1 fruit fly cellular context compared by ENCODE assay signal in genomic region chr3R:11435537-11436234, dm6.
A peak's percentile ranks its signal among the peaks of the same experiment; 100 is the strongest.
TF ChIP-seq lines count a peak whose summit lies in the region.

TSS of gene Exd2 (minus strand) at chr3R:11435703.
TSS of gene CG5281 (plus strand) at chr3R:11435850.

TF ChIP-seq in whole organism, embryonic, 481 proteins besides CTCF, POLR2A, EP300 and RAD21 (continued from another document and continues in another):
- TF ChIP-seq zf30C (GFP tag; optimal IDR thresholded peaks at IDR 0.05; lab: Kevin White, UChicago) (no peak), chif (GFP tag; optimal IDR thresholded peaks at IDR 0.05; lab: Kevin White, UChicago) (peak; percentile 41 to 59), CG33213 (GFP tag; optimal IDR thresholded peaks at IDR 0.05; lab: Kevin White, UChicago) (peak; percentile 58), CG1647 (GFP tag; optimal IDR thresholded peaks at IDR 0.05; lab: Kevin White, UChicago) (peak; percentile 46), CG9609 (GFP tag; optimal IDR thresholded peaks at IDR 0.05; lab: Kevin White, UChicago) (peak; percentile 37), CG15514 (GFP tag; optimal IDR thresholded peaks at IDR 0.05; lab: Kevin White, UChicago) (peak; percentile 74), Oli (tag; optimal IDR thresholded peaks at IDR 0.05; lab: Kevin White, UChicago) (peak; percentile 48), CG30403 (GFP tag; optimal IDR thresholded peaks at IDR 0.05; lab: Kevin White, UChicago) (peak; percentile 68), CG11093 (GFP tag; IDR thresholded peaks at IDR 0.05; lab: Robert Waterston, UW) (no peak), CG14710 (tag; optimal IDR thresholded peaks at IDR 0.05; lab: Kevin White, UChicago) (peak; percentile 94), knrl (GFP tag; IDR thresholded peaks at IDR 0.05; lab: Robert Waterston, UW; ENCODE audit: partially characterized antibody) (peak; percentile 55), Ets65A (GFP tag; lab: Kevin White, UChicago) (peak; percentile 96), Sin3A (optimal IDR thresholded peaks at IDR 0.05; lab: Kevin White, UChicago) (peak; percentile 86), CG14014 (GFP tag; IDR thresholded peaks at IDR 0.05; lab: Robert Waterston, UW) (no peak), CG31388 (GFP tag; optimal IDR thresholded peaks at IDR 0.05; lab: Kevin White, UChicago) (no peak), Usf (GFP tag; optimal IDR thresholded peaks at IDR 0.05; lab: Kevin White, UChicago) (no peak), CG1603 (tag; optimal IDR thresholded peaks at IDR 0.05; lab: Kevin White, UChicago) (peak; percentile 68), Poxn (GFP tag; IDR thresholded peaks at IDR 0.05; lab: Robert Waterston, UW) (no peak), otp (GFP tag; IDR thresholded peaks at IDR 0.05; lab: Robert Waterston, UW) (0 out of 3 replicates have a peak, but pooled peaks have one; percentile 7), kay (GFP tag; optimal IDR thresholded peaks at IDR 0.05; lab: Kevin White, UChicago) (peak; percentile 46), D19B (GFP tag; optimal IDR thresholded peaks at IDR 0.05; lab: Kevin White, UChicago) (no peak), CG4424 (GFP tag; optimal IDR thresholded peaks at IDR 0.05; lab: Kevin White, UChicago) (peak; percentile 43), CG4404 (GFP tag; IDR thresholded peaks at IDR 0.05; lab: Robert Waterston, UW) (no peak), Lhr (GFP tag; optimal IDR thresholded peaks at IDR 0.05; lab: Kevin White, UChicago) (peak; percentile 64), disco-r (GFP tag; optimal IDR thresholded peaks at IDR 0.05; lab: Kevin White, UChicago) (peak; percentile 15), Elba2 (GFP tag; optimal IDR thresholded peaks at IDR 0.05; lab: Kevin White, UChicago) (peak; percentile 20), CG9817 (tag; optimal IDR thresholded peaks at IDR 0.05; lab: Kevin White, UChicago) (peak; percentile 50), CG17385 (GFP tag; optimal IDR thresholded peaks at IDR 0.05; lab: Kevin White, UChicago) (peak; percentile 62), CG33557 (GFP tag; optimal IDR thresholded peaks at IDR 0.05; lab: Kevin White, UChicago) (peak; percentile 66), CG10209 (GFP tag; optimal IDR thresholded peaks at IDR 0.05; lab: Kevin White, UChicago) (peak; percentile 42), Gsc (GFP tag; IDR thresholded peaks at IDR 0.05; lab: Robert Waterston, UW) (no peak), Bteb2 (GFP tag; optimal IDR thresholded peaks at IDR 0.05; lab: Kevin White, UChicago) (peak; percentile 46), ERR (GFP tag; optimal IDR thresholded peaks at IDR 0.05; lab: Kevin White, UChicago) (peak; percentile 37), CG12104 (GFP tag; optimal IDR thresholded peaks at IDR 0.05; lab: Kevin White, UChicago) (no peak), CG15073 (GFP tag; optimal IDR thresholded peaks at IDR 0.05; lab: Kevin White, UChicago) (no peak), BEAF-32 (GFP tag; optimal IDR thresholded peaks at IDR 0.05; lab: Kevin White, UChicago) (peak; percentile 63), CG8765 (GFP tag; IDR thresholded peaks at IDR 0.05; lab: Robert Waterston, UW) (no peak), CG8478 (optimal IDR thresholded peaks at IDR 0.05; lab: Kevin White, UChicago) (no peak), her (GFP tag; optimal IDR thresholded peaks at IDR 0.05; lab: Kevin White, UChicago) (peak; percentile 24), Spps (tag; optimal IDR thresholded peaks at IDR 0.05; lab: Kevin White, UChicago) (peak; percentile 18), CG14050 (GFP tag; IDR thresholded peaks at IDR 0.05; lab: Robert Waterston, UW) (0 out of 3 replicates have a peak, but pooled peaks have one; percentile 23), NFAT (GFP tag; IDR thresholded peaks at IDR 0.05; lab: Robert Waterston, UW) (no peak), Bdp1 (GFP tag; optimal IDR thresholded peaks at IDR 0.05; lab: Kevin White, UChicago) (peak; percentile 27), CG13424 (tag; optimal IDR thresholded peaks at IDR 0.05; lab: Kevin White, UChicago) (peak; percentile 66), ems (GFP tag; optimal IDR thresholded peaks at IDR 0.05; lab: Kevin White, UChicago) (no peak), ab (GFP tag; optimal IDR thresholded peaks at IDR 0.05; lab: Kevin White, UChicago) (no peak), CG3065 (GFP tag; optimal IDR thresholded peaks at IDR 0.05; lab: Kevin White, UChicago) (no peak), CG17912 (GFP tag; optimal IDR thresholded peaks at IDR 0.05; lab: Kevin White, UChicago) (peak; percentile 61), CG43689 (GFP tag; IDR thresholded peaks at IDR 0.05; lab: Robert Waterston, UW) (no peak), CG13287 (GFP tag; IDR thresholded peaks at IDR 0.05; lab: Robert Waterston, UW; ENCODE audit: partially characterized antibody) (peak; percentile 54; the same call in 1 of the 2 replicates), Atf6 (GFP tag; IDR thresholded peaks at IDR 0.05; lab: Robert Waterston, UW) (peak; percentile 17; the same call in 1 of the 2 replicates), dysf (GFP tag; IDR thresholded peaks at IDR 0.05; lab: Robert Waterston, UW) (peak; percentile 38; the same call in 1 of the 3 replicates), CG13894 (tag; optimal IDR thresholded peaks at IDR 0.05; lab: Kevin White, UChicago) (peak; percentile 17), cwo (GFP tag; optimal IDR thresholded peaks at IDR 0.05; lab: Kevin White, UChicago) (peak; percentile 16), ttk (GFP tag; IDR thresholded peaks at IDR 0.05; lab: Robert Waterston, UW) (no peak), CG1602 (GFP tag; optimal IDR thresholded peaks at IDR 0.05; lab: Kevin White, UChicago) (peak; percentile 42), mam (GFP tag; optimal IDR thresholded peaks at IDR 0.05; lab: Kevin White, UChicago) (peak; percentile 44), Scr (GFP tag; IDR thresholded peaks at IDR 0.05; lab: Robert Waterston, UW; ENCODE audit: partially characterized antibody) (peak; percentile 48; the same call in 1 of the 2 replicates), odd (GFP tag; optimal IDR thresholded peaks at IDR 0.05; lab: Kevin White, UChicago) (no peak), CG4730 (GFP tag; IDR thresholded peaks at IDR 0.05; lab: Robert Waterston, UW) (no peak), CG10979 (tag; optimal IDR thresholded peaks at IDR 0.05; lab: Kevin White, UChicago) (peak; percentile 43), twi (tag; optimal IDR thresholded peaks at IDR 0.05; lab: Kevin White, UChicago) (peak; percentile 47), bcd (GFP tag; optimal IDR thresholded peaks at IDR 0.05; lab: Kevin White, UChicago) (peak; percentile 39), Hr51 (GFP tag; optimal IDR thresholded peaks at IDR 0.05; lab: Kevin White, UChicago) (peak; percentile 62 to 67), trem (tag; optimal IDR thresholded peaks at IDR 0.05; lab: Kevin White, UChicago) (peak; percentile 99), CG1529 (GFP tag; optimal IDR thresholded peaks at IDR 0.05; lab: Kevin White, UChicago) (peak; percentile 22), CG6254 (GFP tag; optimal IDR thresholded peaks at IDR 0.05; lab: Kevin White, UChicago) (peak; percentile 4), stwl (tag; optimal IDR thresholded peaks at IDR 0.05; lab: Kevin White, UChicago) (peak; percentile 77), ssp (GFP tag; IDR thresholded peaks at IDR 0.05; lab: Robert Waterston, UW) (no peak), gfzf (GFP tag; optimal IDR thresholded peaks at IDR 0.05; lab: Kevin White, UChicago) (peak; percentile 26), CG7271 (tag; optimal IDR thresholded peaks at IDR 0.05; lab: Kevin White, UChicago) (peak; percentile 7), CG14441 (GFP tag; IDR thresholded peaks at IDR 0.05; lab: Robert Waterston, UW) (no peak), CG10654 (GFP tag; optimal IDR thresholded peaks at IDR 0.05; lab: Kevin White, UChicago) (peak; percentile 50), jing (GFP tag; optimal IDR thresholded peaks at IDR 0.05; lab: Kevin White, UChicago) (no peak), sqz (GFP tag; optimal IDR thresholded peaks at IDR 0.05; lab: Kevin White, UChicago) (no peak), CG11695 (GFP tag; IDR thresholded peaks at IDR 0.05; lab: Robert Waterston, UW) (no peak), Atf-2 (GFP tag; optimal IDR thresholded peaks at IDR 0.05; lab: Kevin White, UChicago) (peak; percentile 48), da (GFP tag; optimal IDR thresholded peaks at IDR 0.05; lab: Kevin White, UChicago) (peak; percentile 29), CG30020 (tag; optimal IDR thresholded peaks at IDR 0.05; lab: Kevin White, UChicago) (peak; percentile 55), MESR4 (GFP tag; optimal IDR thresholded peaks at IDR 0.05; lab: Kevin White, UChicago) (peak; percentile 43), fd3F (GFP tag; optimal IDR thresholded peaks at IDR 0.05; lab: Kevin White, UChicago) (peak; percentile 24), CG12236 (GFP tag; optimal IDR thresholded peaks at IDR 0.05; lab: Kevin White, UChicago) (peak; percentile 43), sens (GFP tag; lab: Kevin White, UChicago) (peak; percentile 94), Sry-β (GFP tag; optimal IDR thresholded peaks at IDR 0.05; lab: Kevin White, UChicago) (no peak), CG17359 (tag; optimal IDR thresholded peaks at IDR 0.05; lab: Kevin White, UChicago) (peak; percentile 53), CG17568 (GFP tag; optimal IDR thresholded peaks at IDR 0.05; lab: Kevin White, UChicago) (no peak), CG10366 (GFP tag; IDR thresholded peaks at IDR 0.05; lab: Robert Waterston, UW) (peak; percentile 31; the same call in 1 of the 2 replicates), Bgb (GFP tag; IDR thresholded peaks at IDR 0.05; lab: Robert Waterston, UW; ENCODE audit: partially characterized antibody) (0 out of 2 replicates have a peak, but pooled peaks have one; percentile 9), Pdp1 (GFP tag; optimal IDR thresholded peaks at IDR 0.05; lab: Kevin White, UChicago) (peak in 1 of 2 experiments; percentile 43), MBD-R2 (GFP tag; IDR thresholded peaks at IDR 0.05; lab: Robert Waterston, UW) (peak; percentile 73), CG10431 (GFP tag; optimal IDR thresholded peaks at IDR 0.05; lab: Kevin White, UChicago) (peak; percentile 12), CG12071 (GFP tag; optimal IDR thresholded peaks at IDR 0.05; lab: Kevin White, UChicago) (peak; percentile 26), ind (GFP tag; optimal IDR thresholded peaks at IDR 0.05; lab: Kevin White, UChicago) (peak; percentile 28), NK7.1 (GFP tag; optimal IDR thresholded peaks at IDR 0.05; lab: Kevin White, UChicago) (peak; percentile 15), CG2202 (tag; optimal IDR thresholded peaks at IDR 0.05; lab: Kevin White, UChicago) (peak; percentile 19), Lim3 (GFP tag; IDR thresholded peaks at IDR 0.05; lab: Robert Waterston, UW) (no peak), sna (GFP tag; IDR thresholded peaks at IDR 0.05; lab: Robert Waterston, UW; ENCODE audit: partially characterized antibody) (no peak; the same call in 1 of the 2 replicates), E2f1 (GFP tag; IDR thresholded peaks at IDR 0.05; lab: Robert Waterston, UW) (no peak), tgo (GFP tag; IDR thresholded peaks at IDR 0.05; lab: Robert Waterston, UW) (peak; percentile 14; the same call in 1 of the 3 replicates), sug (tag; optimal IDR thresholded peaks at IDR 0.05; lab: Kevin White, UChicago) (peak; percentile 63), sr (GFP tag; IDR thresholded peaks at IDR 0.05; lab: Robert Waterston, UW) (no peak), pnt (GFP tag; optimal IDR thresholded peaks at IDR 0.05; lab: Kevin White, UChicago) (peak; percentile 13), onecut (GFP tag; IDR thresholded peaks at IDR 0.05; lab: Robert Waterston, UW) (peak; percentile 97), dati (GFP tag; IDR thresholded peaks at IDR 0.05; lab: Robert Waterston, UW) (no peak), CG1233 (GFP tag; optimal IDR thresholded peaks at IDR 0.05; lab: Kevin White, UChicago) (peak; percentile 9), row (GFP tag; IDR thresholded peaks at IDR 0.05; lab: Robert Waterston, UW) (peak; percentile 38; the same call in 2 of the 3 replicates), ci (GFP tag; IDR thresholded peaks at IDR 0.05; lab: Robert Waterston, UW) (peak; percentile 77; the same call in 2 of the 3 replicates), crp (GFP tag; optimal IDR thresholded peaks at IDR 0.05; lab: Kevin White, UChicago) (peak; percentile 60 to 93), dimm (GFP tag; IDR thresholded peaks at IDR 0.05; lab: Robert Waterston, UW) (no peak), CG12155 (GFP tag; optimal IDR thresholded peaks at IDR 0.05; lab: Kevin White, UChicago) (peak; percentile 55), CG3281 (GFP tag; optimal IDR thresholded peaks at IDR 0.05; lab: Kevin White, UChicago) (peak; percentile 44), Fer2 (tag; optimal IDR thresholded peaks at IDR 0.05; lab: Kevin White, UChicago) (peak; percentile 22), CG3163 (GFP tag; optimal IDR thresholded peaks at IDR 0.05; lab: Kevin White, UChicago) (peak; percentile 25), cad (GFP tag; optimal IDR thresholded peaks at IDR 0.05; lab: Kevin White, UChicago) (no peak), zen2 (GFP tag; IDR thresholded peaks at IDR 0.05; lab: Robert Waterston, UW; ENCODE audit: partially characterized antibody) (no peak), Xbp1 (GFP tag; optimal IDR thresholded peaks at IDR 0.05; lab: Kevin White, UChicago) (peak; percentile 77), mld (GFP tag; IDR thresholded peaks at IDR 0.05; lab: Robert Waterston, UW; ENCODE audit: partially characterized antibody) (0 out of 3 replicates have a peak, but pooled peaks have one; percentile 14), tll (GFP tag; optimal IDR thresholded peaks at IDR 0.05; lab: Kevin White, UChicago) (peak in 1 of 2 experiments; percentile 4), CG9932 (GFP tag; IDR thresholded peaks at IDR 0.05; lab: Robert Waterston, UW) (peak; percentile 56), CG7786 (GFP tag; optimal IDR thresholded peaks at IDR 0.05; lab: Kevin White, UChicago) (peak; percentile 0), Myb (GFP tag; optimal IDR thresholded peaks at IDR 0.05; lab: Kevin White, UChicago) (peak; percentile 95), gem (tag; optimal IDR thresholded peaks at IDR 0.05; lab: Kevin White, UChicago) (no peak), Awh (GFP tag; IDR thresholded peaks at IDR 0.05; lab: Robert Waterston, UW) (peak; percentile 34; the same call in 1 of the 2 replicates), Nf-YC (tag; optimal IDR thresholded peaks at IDR 0.05; lab: Kevin White, UChicago) (peak; percentile 25), Jarid2 (GFP tag; optimal IDR thresholded peaks at IDR 0.05; lab: Kevin White, UChicago) (no peak), shn (GFP tag; optimal IDR thresholded peaks at IDR 0.05; lab: Kevin White, UChicago) (peak; percentile 44), bowl (GFP tag; IDR thresholded peaks at IDR 0.05; lab: Robert Waterston, UW) (no peak), Sry-δ (GFP tag; optimal IDR thresholded peaks at IDR 0.05; lab: Kevin White, UChicago) (peak; percentile 65), eyg (GFP tag; optimal IDR thresholded peaks at IDR 0.05; lab: Kevin White, UChicago) (peak; percentile 14), CG13296 (GFP tag; optimal IDR thresholded peaks at IDR 0.05; lab: Kevin White, UChicago) (peak; percentile 57)
